Fruit fly (Drosophila melanogaster): Measurements from ENCODE around the gene cad.

Gene cad

dm6 chr2L:20770242-20770769 lies at the start of gene cad (continued):
- no peak for TF ChIP-seq CG1647 (GFP tag; optimal IDR thresholded peaks at IDR 0.05)
- TF ChIP-seq CG43689 (GFP tag; IDR thresholded peaks at IDR 0.05) = no peak
- TF ChIP-seq sim (GFP tag; IDR thresholded peaks at IDR 0.05) = 0 out of 2 replicates have a peak, but pooled peaks have one; percentile 20
- no peak for TF ChIP-seq CG3163 (GFP tag; optimal IDR thresholded peaks at IDR 0.05)
- TF ChIP-seq CG8924 (tag; optimal IDR thresholded peaks at IDR 0.05) = no peak
- TF ChIP-seq CG10274 (GFP tag; optimal IDR thresholded peaks at IDR 0.05) = no peak
- peak; percentile 9 for TF ChIP-seq scrt (GFP tag; optimal IDR thresholded peaks at IDR 0.05)
- no peak for TF ChIP-seq tin (GFP tag; optimal IDR thresholded peaks at IDR 0.05)
- peak; percentile 15 for TF ChIP-seq CG2678 (tag; optimal IDR thresholded peaks at IDR 0.05)
- TF ChIP-seq CG10147 (GFP tag; optimal IDR thresholded peaks at IDR 0.05) = no peak
- no peak for TF ChIP-seq al (GFP tag; IDR thresholded peaks at IDR 0.05)
- TF ChIP-seq dati (GFP tag; IDR thresholded peaks at IDR 0.05) = no peak
- TF ChIP-seq CkIIα-i1 (GFP tag; IDR thresholded peaks at IDR 0.05) = no peak
- no peak for TF ChIP-seq CG1792 (GFP tag; optimal IDR thresholded peaks at IDR 0.05)
- peak; percentile 32; the same call in 1 of the 2 replicates for TF ChIP-seq CG11085 (GFP tag; IDR thresholded peaks at IDR 0.05)
- TF ChIP-seq CG12942 (GFP tag; optimal IDR thresholded peaks at IDR 0.05) = no peak
- no peak for TF ChIP-seq mam (GFP tag; optimal IDR thresholded peaks at IDR 0.05)
- TF ChIP-seq CG18764 (GFP tag; optimal IDR thresholded peaks at IDR 0.05) = no peak
- TF ChIP-seq YL-1 (GFP tag; optimal IDR thresholded peaks at IDR 0.05) = no peak
- no peak for TF ChIP-seq Sry-β (GFP tag; optimal IDR thresholded peaks at IDR 0.05)
- no peak for TF ChIP-seq Sox102F (GFP tag; optimal IDR thresholded peaks at IDR 0.05)
- TF ChIP-seq CG13775 (GFP tag; optimal IDR thresholded peaks at IDR 0.05) = no peak
- TF ChIP-seq bcd (GFP tag; optimal IDR thresholded peaks at IDR 0.05) = peak; percentile 27
- TF ChIP-seq Spps (tag; optimal IDR thresholded peaks at IDR 0.05) = no peak
- no peak for TF ChIP-seq Hey (tag; optimal IDR thresholded peaks at IDR 0.05)
- no peak for TF ChIP-seq sc (optimal IDR thresholded peaks at IDR 0.05)
- no peak for TF ChIP-seq sc (GFP tag; optimal IDR thresholded peaks at IDR 0.05)
- no peak for TF ChIP-seq ERR (GFP tag; optimal IDR thresholded peaks at IDR 0.05)
- TF ChIP-seq CG6689 (GFP tag; IDR thresholded peaks at IDR 0.05) = 0 out of 2 replicates have a peak, but pooled peaks have one; percentile 18
- no peak for TF ChIP-seq Dip2 (GFP tag; IDR thresholded peaks at IDR 0.05)
- TF ChIP-seq gfzf (GFP tag; optimal IDR thresholded peaks at IDR 0.05) = no peak
- no peak for TF ChIP-seq gce (GFP tag; IDR thresholded peaks at IDR 0.05)
- no peak for TF ChIP-seq Dip3 (GFP tag; optimal IDR thresholded peaks at IDR 0.05)
- no peak for TF ChIP-seq bab2 (GFP tag; optimal IDR thresholded peaks at IDR 0.05)
- no peak for TF ChIP-seq CG3995 (GFP tag; optimal IDR thresholded peaks at IDR 0.05)
- TF ChIP-seq CG11696 (GFP tag; IDR thresholded peaks at IDR 0.05) = peak; percentile 14; the same call in 1 of the 2 replicates
- TF ChIP-seq CG31224 (GFP tag; IDR thresholded peaks at IDR 0.05) = no peak
- no peak for TF ChIP-seq CG1024 (GFP tag; IDR thresholded peaks at IDR 0.05)
- peak; percentile 39 for TF ChIP-seq CG6765 (GFP tag; optimal IDR thresholded peaks at IDR 0.05)
- TF ChIP-seq pita (GFP tag; optimal IDR thresholded peaks at IDR 0.05) = no peak
- TF ChIP-seq Six4 (GFP tag; optimal IDR thresholded peaks at IDR 0.05) = no peak
- no peak for TF ChIP-seq fd3F (GFP tag; optimal IDR thresholded peaks at IDR 0.05)
- no peak for TF ChIP-seq h (optimal IDR thresholded peaks at IDR 0.05)
- peak; percentile 30 for TF ChIP-seq CG15479 (GFP tag; optimal IDR thresholded peaks at IDR 0.05)
- no peak for TF ChIP-seq BEAF-32 (GFP tag; optimal IDR thresholded peaks at IDR 0.05)
- peak; percentile 98 for TF ChIP-seq Nf-YC (tag; optimal IDR thresholded peaks at IDR 0.05)
- no peak for TF ChIP-seq CG12299 (tag; optimal IDR thresholded peaks at IDR 0.05)
- TF ChIP-seq Meics (GFP tag; optimal IDR thresholded peaks at IDR 0.05) = peak; percentile 39
- no peak for TF ChIP-seq CG9215 (GFP tag; IDR thresholded peaks at IDR 0.05)
- TF ChIP-seq CG12236 (GFP tag; optimal IDR thresholded peaks at IDR 0.05) = no peak
- no peak for TF ChIP-seq Doc3 (GFP tag; IDR thresholded peaks at IDR 0.05; ENCODE audit: partially characterized antibody)
- no peak for TF ChIP-seq CG7357 (GFP tag; IDR thresholded peaks at IDR 0.05)

Data from whole organism, embryonic.